ENCODE assay signal across 3 worm cellular contexts in genomic region chrIV:7512617-7513233, ce11.
A peak's percentile ranks its signal among the peaks of the same experiment; 100 is the strongest.
TF ChIP-seq lines count a peak whose summit lies in the region.

plc-4 (minus strand) TSS chrIV:7512667.
R05G6.4 (plus strand) TSS chrIV:7513233.

TF ChIP-seq in whole organism, L1 larva, 84 proteins besides CTCF, POLR2A, EP300 and RAD21 (continued from another document):
- TF ChIP-seq ceh-82 (tag; optimal IDR thresholded peaks at IDR 0.05; lab: Kevin White, UChicago) (peak in 2 of 3 experiments; percentile 15 to 27), efl-1 (optimal IDR thresholded peaks at IDR 0.05; lab: Kevin White, UChicago) (peak; percentile 29 to 63), efl-1 (GFP tag; optimal IDR thresholded peaks at IDR 0.05 in 1 of 2; lab: Kevin White, UChicago) (peak; percentile 44 to 55), aly-2 (tag; optimal IDR thresholded peaks at IDR 0.05; lab: Kevin White, UChicago) (no peak), rnt-1 (tag; optimal IDR thresholded peaks at IDR 0.05; lab: Kevin White, UChicago) (peak; percentile 7), elt-2 (tag; optimal IDR thresholded peaks at IDR 0.05; lab: Kevin White, UChicago) (no peak), C16A3.4 (tag; optimal IDR thresholded peaks at IDR 0.05; lab: Kevin White, UChicago) (peak; percentile 60), mep-1 (tag; optimal IDR thresholded peaks at IDR 0.05; lab: Kevin White, UChicago) (peak; percentile 57), snu-23 (GFP tag; optimal IDR thresholded peaks at IDR 0.05; lab: Kevin White, UChicago) (peak; percentile 56), nhr-19 (GFP tag; conservative IDR thresholded peaks at IDR 0.05; lab: Robert Waterston, UW) (peak; percentile 13; the same call in 1 of the 2 replicates), blmp-1 (tag; optimal IDR thresholded peaks at IDR 0.05; lab: Kevin White, UChicago) (peak; percentile 53), nhr-84 (tag; optimal IDR thresholded peaks at IDR 0.05; lab: Kevin White, UChicago) (no peak), fkh-8 (tag; optimal IDR thresholded peaks at IDR 0.05; lab: Kevin White, UChicago) (no peak), unc-130 (tag; optimal IDR thresholded peaks at IDR 0.05; lab: Kevin White, UChicago) (no peak), pqm-1 (tag; optimal IDR thresholded peaks at IDR 0.05; lab: Kevin White, UChicago) (no peak), nhr-77 (tag; optimal IDR thresholded peaks at IDR 0.05; lab: Kevin White, UChicago) (peak; percentile 16), C04F5.9 (tag; optimal IDR thresholded peaks at IDR 0.05; lab: Kevin White, UChicago) (no peak), nhr-90 (tag; optimal IDR thresholded peaks at IDR 0.05; lab: Kevin White, UChicago; ENCODE audit: poor library complexity) (peak; percentile 52), egl-27 (tag; optimal IDR thresholded peaks at IDR 0.05; lab: Kevin White, UChicago) (no peak), hlh-17 (GFP tag; optimal IDR thresholded peaks at IDR 0.05; lab: Kevin White, UChicago; ENCODE audit: borderline replicate concordance) (no peak), nhr-85 (tag; lab: Kevin White, UChicago) (peak; percentile 68), aha-1 (tag; optimal IDR thresholded peaks at IDR 0.05; lab: Kevin White, UChicago) (no peak), hlh-4 (tag; optimal IDR thresholded peaks at IDR 0.05; lab: Kevin White, UChicago) (no peak), nhr-237 (tag; optimal IDR thresholded peaks at IDR 0.05; lab: Kevin White, UChicago) (no peak), nhr-47 (tag; optimal IDR thresholded peaks at IDR 0.05; lab: Kevin White, UChicago) (peak; percentile 39)

TF ChIP-seq in whole organism, L2 larva, 48 proteins besides CTCF, POLR2A, EP300 and RAD21 (continued from another document):
- TF ChIP-seq nhr-237 (tag; optimal IDR thresholded peaks at IDR 0.05; lab: Kevin White, UChicago) = no peak
- TF ChIP-seq aly-2 (tag; optimal IDR thresholded peaks at IDR 0.05; lab: Kevin White, UChicago) = no peak
- no peak for TF ChIP-seq nhr-6 (tag; optimal IDR thresholded peaks at IDR 0.05; lab: Kevin White, UChicago)

TF ChIP-seq in whole organism, L4 larva, 104 proteins besides CTCF, POLR2A, EP300 and RAD21 (continued from another document):
- no peak for TF ChIP-seq pha-4 (GFP tag; IDR thresholded peaks at IDR 0.05; lab: Robert Waterston, UW)
- peak; percentile 7 for TF ChIP-seq pha-4 (tag; optimal IDR thresholded peaks at IDR 0.05; lab: Kevin White, UChicago)
- TF ChIP-seq lsy-2 (tag; optimal IDR thresholded peaks at IDR 0.05; lab: Kevin White, UChicago) = peak in 1 of 2 experiments; percentile 54
- no peak for TF ChIP-seq nhr-25 (tag; optimal IDR thresholded peaks at IDR 0.05; lab: Kevin White, UChicago; ENCODE audit: borderline replicate concordance, insufficient read depth)
- TF ChIP-seq spr-3 (GFP tag; optimal IDR thresholded peaks at IDR 0.05; lab: Kevin White, UChicago) = no peak
- peak; percentile 46 for TF ChIP-seq dpl-1 (GFP tag; optimal IDR thresholded peaks at IDR 0.05; lab: Kevin White, UChicago)
- TF ChIP-seq aly-2 (tag; optimal IDR thresholded peaks at IDR 0.05; lab: Kevin White, UChicago) = no peak
- no peak for TF ChIP-seq nhr-237 (tag; optimal IDR thresholded peaks at IDR 0.05; lab: Kevin White, UChicago)
- TF ChIP-seq daf-16 (GFP tag; optimal IDR thresholded peaks at IDR 0.05; lab: Kevin White, UChicago) = no peak
- peak; percentile 32 for TF ChIP-seq daf-16 (tag; optimal IDR thresholded peaks at IDR 0.05; lab: Kevin White, UChicago)
- TF ChIP-seq zip-2 (tag; optimal IDR thresholded peaks at IDR 0.05; lab: Kevin White, UChicago) = no peak
- TF ChIP-seq ceh-44 (GFP tag; IDR thresholded peaks at IDR 0.05; lab: Robert Waterston, UW) = no peak
- TF ChIP-seq lin-38 (GFP tag; IDR thresholded peaks at IDR 0.05; lab: Robert Waterston, UW) = 0 out of 2 replicates have a peak, but pooled peaks have one; percentile 11
- TF ChIP-seq T20F7.1 (GFP tag; optimal IDR thresholded peaks at IDR 0.05; lab: Kevin White, UChicago) = peak; percentile 96
- peak; percentile 91 for TF ChIP-seq Y48G9A.11 (GFP tag; IDR thresholded peaks at IDR 0.05; lab: Robert Waterston, UW)
- TF ChIP-seq fos-1 (tag; optimal IDR thresholded peaks at IDR 0.05; lab: Kevin White, UChicago) = no peak
- TF ChIP-seq ctbp-1 (GFP tag; IDR thresholded peaks at IDR 0.05; lab: Robert Waterston, UW) = no peak
- no peak for TF ChIP-seq lin-39 (tag; optimal IDR thresholded peaks at IDR 0.05; lab: Kevin White, UChicago)
- no peak for TF ChIP-seq nhr-28 (tag; optimal IDR thresholded peaks at IDR 0.05; lab: Kevin White, UChicago)
- TF ChIP-seq vab-7 (GFP tag; IDR thresholded peaks at IDR 0.05; lab: Robert Waterston, UW) = no peak
- TF ChIP-seq lim-7 (GFP tag; IDR thresholded peaks at IDR 0.05; lab: Robert Waterston, UW) = no peak
- TF ChIP-seq mes-2 (tag; optimal IDR thresholded peaks at IDR 0.05; lab: Kevin White, UChicago; ENCODE audit: poor library complexity, severe bottlenecking) = peak; percentile 5
- TF ChIP-seq duxl-1 (tag; optimal IDR thresholded peaks at IDR 0.05; lab: Kevin White, UChicago; ENCODE audit: poor library complexity) = no peak
- no peak for TF ChIP-seq ceh-62 (tag; optimal IDR thresholded peaks at IDR 0.05; lab: Kevin White, UChicago)
- no peak for TF ChIP-seq nhr-76 (tag; optimal IDR thresholded peaks at IDR 0.05; lab: Kevin White, UChicago)
- no peak for TF ChIP-seq nhr-6 (tag; optimal IDR thresholded peaks at IDR 0.05; lab: Kevin White, UChicago)
- no peak for TF ChIP-seq Y5F2A.4 (GFP tag; optimal IDR thresholded peaks at IDR 0.05; lab: Kevin White, UChicago)
- peak; percentile 41 for TF ChIP-seq dve-1 (tag; optimal IDR thresholded peaks at IDR 0.05; lab: Kevin White, UChicago; ENCODE audit: insufficient read depth)
- no peak for TF ChIP-seq ces-1 (GFP tag; optimal IDR thresholded peaks at IDR 0.05; lab: Kevin White, UChicago)
